Fruit fly (Drosophila melanogaster) whole organism, embryonic: ENCODE measurements around the gene CG34126.
A peak's percentile ranks its signal among the peaks of the same experiment; 100 is the strongest.

Experiments
- Asciz ChIP-seq: fragments of 200-800 bp; sonication (Bioruptor generic); optimal IDR thresholded peaks from 2 replicates; lab custom pipeline; 2017; ENCODE audit warnings: missing biosample characterization, mild to moderate bottlenecking, missing genetic modification characterization, missing genetic modification reagents
- Bteb2 ChIP-seq: fragments of 200-800 bp; sonication (Bioruptor generic); optimal IDR thresholded peaks from 2 replicates; lab custom pipeline; 2016; ENCODE audit warnings: missing biosample characterization, missing genetic modification characterization
- CG10321 ChIP-seq: fragments of 200-800 bp; sonication (Bioruptor generic); IDR thresholded peaks from 2 replicates; pipeline ENCODE4 v1.3.6; 2022; ENCODE audit warnings: missing biosample characterization, missing genetic modification characterization
- CG14014 ChIP-seq: fragments of 200-800 bp; sonication (Bioruptor generic); IDR thresholded peaks from 2 replicates; pipeline ENCODE4 v1.3.6; 2022; ENCODE audit warnings: missing biosample characterization, missing genetic modification characterization
- CG14965 ChIP-seq: fragments of 200-800 bp; sonication (Bioruptor generic); optimal IDR thresholded peaks from 2 replicates; lab custom pipeline; 2016; ENCODE audit warnings: missing biosample characterization, missing genetic modification characterization, borderline replicate concordance
- CG15073 ChIP-seq: fragments of 200-800 bp; sonication (Bioruptor generic); optimal IDR thresholded peaks from 2 replicates; lab custom pipeline; 2016; ENCODE audit warnings: missing biosample characterization, missing genetic modification characterization
- CG15601 ChIP-seq: fragments of 200-800 bp; sonication (Bioruptor generic); optimal IDR thresholded peaks from 3 replicates; lab custom pipeline; 2019; ENCODE audit warnings: missing biosample characterization, mild to moderate bottlenecking, missing genetic modification characterization, moderate library complexity
- CG15696 ChIP-seq: fragments of 200-800 bp; sonication (Bioruptor generic); optimal IDR thresholded peaks from 2 replicates; lab custom pipeline; 2019; ENCODE audit warnings: missing biosample characterization, mild to moderate bottlenecking, missing genetic modification characterization, moderate library complexity
- CG17612 ChIP-seq: fragments of 200-800 bp; sonication (Bioruptor generic); IDR thresholded peaks from 2 replicates; pipeline ENCODE4 v1.3.6; 2022; ENCODE audit warnings: missing biosample characterization, missing genetic modification characterization
- CG18619 ChIP-seq: fragments of 200-800 bp; sonication (Bioruptor generic); optimal IDR thresholded peaks from 3 replicates; lab custom pipeline; 2017; ENCODE audit warnings: missing biosample characterization, mild to moderate bottlenecking, missing genetic modification characterization
- CG30431 ChIP-seq: fragments of 200-800 bp; sonication (Bioruptor generic); optimal IDR thresholded peaks from 2 replicates; lab custom pipeline; 2017; ENCODE audit warnings: missing biosample characterization, missing genetic modification characterization
- CG3281 ChIP-seq: fragments of 200-800 bp; sonication (Bioruptor generic); optimal IDR thresholded peaks from 3 replicates; lab custom pipeline; 2017; ENCODE audit warnings: missing biosample characterization, mild to moderate bottlenecking, missing genetic modification characterization
- CG4360 ChIP-seq: fragments of 200-800 bp; sonication (Bioruptor generic); IDR thresholded peaks from 2 replicates; pipeline ENCODE4 v1.3.6; 2022; ENCODE audit warnings: missing biosample characterization, missing genetic modification characterization
- CG5245 ChIP-seq: fragments of 200-800 bp; sonication (Bioruptor generic); optimal IDR thresholded peaks from 3 replicates; lab custom pipeline; 2016; ENCODE audit warnings: missing biosample characterization, missing genetic modification characterization
- CG6254 ChIP-seq: fragments of 200-800 bp; sonication (Bioruptor generic); optimal IDR thresholded peaks from 3 replicates; lab custom pipeline; 2017; ENCODE audit warnings: mild to moderate bottlenecking, missing biosample characterization, missing genetic modification reagents, missing genetic modification characterization
- CG7928 ChIP-seq: fragments of 200-800 bp; sonication (Bioruptor generic); optimal IDR thresholded peaks from 2 replicates; lab custom pipeline; 2017; ENCODE audit warnings: missing biosample characterization, mild to moderate bottlenecking, missing genetic modification characterization
- CG8924 ChIP-seq: fragments of 200-800 bp; optimal IDR thresholded peaks from 3 replicates; lab custom pipeline; 2019; ENCODE audit warnings: missing biosample characterization, mild to moderate bottlenecking, missing genetic modification characterization, moderate library complexity
- CG8944 ChIP-seq: fragments of 200-800 bp; sonication (Bioruptor generic); optimal IDR thresholded peaks from 3 replicates; lab custom pipeline; 2016; ENCODE audit warnings: missing biosample characterization, missing genetic modification characterization
- Dfd ChIP-seq, 2 experiments: fragments of >200 bp; optimal IDR thresholded peaks; 2 replicates each; lab custom pipeline; 2017; ENCODE audit warnings: missing biosample characterization in 2 of 2, missing genetic modification characterization in 2 of 2
- ERR ChIP-seq: fragments of 200-800 bp; sonication (Bioruptor generic); optimal IDR thresholded peaks from 2 replicates; lab custom pipeline; 2016; ENCODE audit warnings: missing biosample characterization, missing genetic modification characterization
- Elba2 ChIP-seq: fragments of 200-800 bp; sonication (Bioruptor generic); optimal IDR thresholded peaks from 3 replicates; lab custom pipeline; 2016; ENCODE audit warnings: missing biosample characterization, missing genetic modification characterization
- Hey ChIP-seq: fragments of 200-800 bp; sonication (Bioruptor generic); optimal IDR thresholded peaks from 3 replicates; lab custom pipeline; 2018; ENCODE audit warnings: missing biosample characterization, mild to moderate bottlenecking, missing genetic modification characterization
- Hmr ChIP-seq: fragments of 200-800 bp; sonication (Bioruptor generic); optimal IDR thresholded peaks from 3 replicates; lab custom pipeline; 2017; ENCODE audit warnings: mild to moderate bottlenecking, missing biosample characterization, missing genetic modification reagents, missing genetic modification characterization
- Hr78 ChIP-seq, 2 experiments: fragments of 200-800 bp in 1 of 2; fragments of >200 bp in 1 of 2; sonication (Bioruptor generic) in 1 of 2; optimal IDR thresholded peaks; 2 replicates each; lab custom pipeline; 2017 to 2019; ENCODE audit warnings: missing biosample characterization in 2 of 2, missing genetic modification characterization in 2 of 2, mild to moderate bottlenecking in 1 of 2, moderate library complexity in 1 of 2
- Hsf ChIP-seq: fragments of 200-800 bp; sonication (Bioruptor generic); optimal IDR thresholded peaks from 3 replicates; lab custom pipeline; 2016; ENCODE audit warnings: missing biosample characterization, missing genetic modification characterization
- Jarid2 ChIP-seq: fragments of 200-800 bp; sonication (Bioruptor generic); optimal IDR thresholded peaks from 3 replicates; lab custom pipeline; 2017; ENCODE audit warnings: mild to moderate bottlenecking, missing biosample characterization, missing genetic modification reagents, missing genetic modification characterization
- Mrtf ChIP-seq: fragments of 200-800 bp; sonication (Bioruptor generic); IDR thresholded peaks from 3 replicates; pipeline ENCODE4 v1.3.6; 2022; ENCODE audit warnings: missing biosample characterization, missing genetic modification characterization
- Optix ChIP-seq: fragments of 200-800 bp; sonication (Bioruptor generic); IDR thresholded peaks from 3 replicates; pipeline ENCODE4 v1.3.6; 2022; ENCODE audit warnings: missing biosample characterization, missing genetic modification characterization
- Rx ChIP-seq: fragments of 200-800 bp; sonication (Bioruptor generic); IDR thresholded peaks from 2 replicates; pipeline ENCODE4 v1.3.6; 2022; ENCODE audit warnings: missing biosample characterization, missing genetic modification characterization
- aop ChIP-seq: fragments of 200-800 bp; sonication (Bioruptor generic); IDR thresholded peaks from 2 replicates; pipeline ENCODE4 v1.3.6; 2022; ENCODE audit warnings: missing biosample characterization, missing genetic modification characterization
- ara ChIP-seq: fragments of 200-800 bp; sonication (Bioruptor generic); IDR thresholded peaks from 2 replicates; pipeline ENCODE4 v1.3.6; 2022; ENCODE audit warnings: missing biosample characterization, missing genetic modification characterization
- cas ChIP-seq: fragments of 200-800 bp; sonication (Bioruptor generic); IDR thresholded peaks from 2 replicates; pipeline ENCODE4 v1.3.6; 2022; ENCODE audit warnings: missing biosample characterization, missing genetic modification characterization
- cato ChIP-seq: fragments of 200-800 bp; sonication (Bioruptor generic); optimal IDR thresholded peaks from 2 replicates; lab custom pipeline; 2016; ENCODE audit warnings: missing biosample characterization, missing genetic modification characterization, borderline replicate concordance
- chn ChIP-seq: fragments of 200-800 bp; sonication (Bioruptor generic); optimal IDR thresholded peaks from 2 replicates; lab custom pipeline; 2016; ENCODE audit warnings: missing biosample characterization, missing genetic modification characterization
- dimm ChIP-seq: fragments of 200-800 bp; sonication (Bioruptor generic); IDR thresholded peaks from 2 replicates; pipeline ENCODE4 v1.3.6; 2022; ENCODE audit warnings: missing biosample characterization, missing genetic modification characterization
- emc ChIP-seq: fragments of 200-800 bp; sonication (Bioruptor generic); optimal IDR thresholded peaks from 2 replicates; lab custom pipeline; 2016; ENCODE audit warnings: missing biosample characterization, missing genetic modification characterization
- ewg ChIP-seq: fragments of 200-800 bp; sonication (Bioruptor generic); optimal IDR thresholded peaks from 3 replicates; lab custom pipeline; 2017; ENCODE audit warnings: mild to moderate bottlenecking, missing biosample characterization, missing genetic modification reagents, missing genetic modification characterization
- exex ChIP-seq: fragments of 200-800 bp; sonication (Bioruptor generic); optimal IDR thresholded peaks from 4 replicates; lab custom pipeline; 2018; ENCODE audit warnings: missing biosample characterization, mild to moderate bottlenecking, missing genetic modification characterization, moderate library complexity
- fd102C ChIP-seq: fragments of 200-800 bp; sonication (Bioruptor generic); optimal IDR thresholded peaks from 2 replicates; lab custom pipeline; 2018; ENCODE audit warnings: missing biosample characterization, mild to moderate bottlenecking, missing genetic modification characterization, moderate library complexity
- fu2 ChIP-seq: fragments of 200-800 bp; sonication (Bioruptor generic); optimal IDR thresholded peaks from 2 replicates; lab custom pipeline; 2016; ENCODE audit warnings: missing biosample characterization, missing genetic modification characterization
- luna ChIP-seq: fragments of 200-800 bp; sonication (Bioruptor generic); optimal IDR thresholded peaks from 2 replicates; lab custom pipeline; 2016; ENCODE audit warnings: missing biosample characterization, missing genetic modification characterization
- mam ChIP-seq: fragments of 200-800 bp; sonication (Bioruptor generic); optimal IDR thresholded peaks from 3 replicates; lab custom pipeline; 2016; ENCODE audit warnings: missing biosample characterization, missing genetic modification characterization
- nerfin-1 ChIP-seq: fragments of 200-800 bp; sonication (Bioruptor generic); optimal IDR thresholded peaks from 3 replicates; lab custom pipeline; 2019; ENCODE audit warnings: missing biosample characterization, mild to moderate bottlenecking, missing genetic modification characterization, moderate library complexity
- oc ChIP-seq: fragments of 200-800 bp; sonication (Bioruptor generic); optimal IDR thresholded peaks from 2 replicates; lab custom pipeline; 2018; ENCODE audit warnings: missing biosample characterization, mild to moderate bottlenecking, missing genetic modification characterization, moderate library complexity
- pho ChIP-seq: fragments of 200-800 bp; sonication (Bioruptor generic); optimal IDR thresholded peaks from 2 replicates; lab custom pipeline; 2016; ENCODE audit warnings: missing biosample characterization, missing genetic modification characterization
- slbo ChIP-seq: fragments of 200-800 bp; sonication (Bioruptor generic); IDR thresholded peaks from 2 replicates; pipeline ENCODE4 v1.3.6; 2022; ENCODE audit warnings: missing biosample characterization, missing genetic modification characterization
- slp2 ChIP-seq: fragments of 200-800 bp; sonication (Bioruptor generic); optimal IDR thresholded peaks from 2 replicates; lab custom pipeline; 2016; ENCODE audit warnings: missing biosample characterization, missing genetic modification characterization
- stc ChIP-seq: fragments of 200-800 bp; sonication (Bioruptor generic); IDR thresholded peaks from 2 replicates; pipeline ENCODE4 v1.3.6; 2022; ENCODE audit warnings: missing biosample characterization, missing genetic modification characterization
- sug ChIP-seq: fragments of 200-800 bp; optimal IDR thresholded peaks from 2 replicates; lab custom pipeline; 2019; ENCODE audit warnings: missing biosample characterization, mild to moderate bottlenecking, missing genetic modification characterization, moderate library complexity
- tup ChIP-seq: fragments of 200-800 bp; sonication (Bioruptor generic); optimal IDR thresholded peaks from 2 replicates; lab custom pipeline; 2016; ENCODE audit warnings: missing biosample characterization, mild to moderate bottlenecking, missing genetic modification characterization, moderate library complexity

CG34126 gene

dm6 chr2L:5000287-5000871, 19.0 kb downstream of the CG34126 start (continued):
- TF ChIP-seq CG17612 = peak; percentile 40; the same call in 1 of the 2 replicates
- peak; percentile 62 for TF ChIP-seq slp2
- peak; percentile 59 for TF ChIP-seq Bteb2 (GFP tag; lab: Kevin White, UChicago)
- peak; percentile 80 for TF ChIP-seq ara (GFP tag; lab: Robert Waterston, UW)
- peak; percentile 46 for TF ChIP-seq tup (GFP tag; lab: Kevin White, UChicago)
- TF ChIP-seq CG3281 = peak; percentile 88
- TF ChIP-seq oc = peak; percentile 42
- peak; percentile 86 for TF ChIP-seq slbo (GFP tag; lab: Robert Waterston, UW)
- TF ChIP-seq dimm (GFP tag; lab: Robert Waterston, UW) = peak; percentile 67
- TF ChIP-seq fd102C (GFP tag; lab: Kevin White, UChicago) = peak; percentile 83
- TF ChIP-seq fu2 = peak; percentile 62
- peak; percentile 70 for TF ChIP-seq cas
- TF ChIP-seq chn = peak; percentile 79
- peak; percentile 44 for TF ChIP-seq CG8944 (GFP tag; lab: Kevin White, UChicago)
- no peak; the same call in 1 of the 2 replicates for TF ChIP-seq aop (GFP tag; lab: Robert Waterston, UW)
- TF ChIP-seq CG7928 (GFP tag; lab: Kevin White, UChicago) = peak; percentile 53
- TF ChIP-seq CG30431 (GFP tag; lab: Kevin White, UChicago) = peak; percentile 86
- TF ChIP-seq CG4360 (GFP tag; lab: Robert Waterston, UW) = 0 out of 2 replicates have a peak, but pooled peaks have one; percentile 32
- peak; percentile 59 for TF ChIP-seq Asciz
- TF ChIP-seq exex (tag; lab: Kevin White, UChicago) = peak; percentile 33
- TF ChIP-seq CG8924 (tag; lab: Kevin White, UChicago) = peak; percentile 93
- peak; percentile 78 for TF ChIP-seq CG14014 (GFP tag; lab: Robert Waterston, UW)
- TF ChIP-seq stc (GFP tag; lab: Robert Waterston, UW) = peak; percentile 73
- peak; percentile 75 for TF ChIP-seq CG6254
- peak; percentile 74 for TF ChIP-seq Hsf (GFP tag; lab: Kevin White, UChicago)
- peak; percentile 87 for TF ChIP-seq Hmr (GFP tag; lab: Kevin White, UChicago)
- TF ChIP-seq cato (GFP tag; lab: Kevin White, UChicago) = peak; percentile 21
- TF ChIP-seq Jarid2 (GFP tag; lab: Kevin White, UChicago) = peak; percentile 52
- TF ChIP-seq pho (GFP tag; lab: Kevin White, UChicago) = peak; percentile 48
- peak; percentile 17 for TF ChIP-seq Hey (tag; lab: Kevin White, UChicago)
- peak; percentile 54 for TF ChIP-seq ERR (GFP tag; lab: Kevin White, UChicago)
- peak; percentile 38 for TF ChIP-seq emc (GFP tag; lab: Kevin White, UChicago)
- peak; percentile 75 for TF ChIP-seq nerfin-1 (tag; lab: Kevin White, UChicago)
- peak; percentile 74; the same call in 2 of the 3 replicates for TF ChIP-seq Mrtf
- TF ChIP-seq Dfd (GFP tag; optimal IDR thresholded peaks at IDR 0.05; lab: Kevin White, UChicago) = no peak
- TF ChIP-seq ewg (GFP tag; lab: Kevin White, UChicago) = peak; percentile 54
- TF ChIP-seq Rx (GFP tag; lab: Robert Waterston, UW) = peak; percentile 70
- no peak for TF ChIP-seq luna (GFP tag; lab: Kevin White, UChicago)
- no peak for TF ChIP-seq CG14965
- TF ChIP-seq CG18619 = peak; percentile 79
- peak; percentile 54 for TF ChIP-seq Elba2 (GFP tag; lab: Kevin White, UChicago)
- peak in 1 of 2 experiments; percentile 60 for TF ChIP-seq Hr78 (GFP tag; optimal IDR thresholded peaks at IDR 0.05; lab: Kevin White, UChicago)
- TF ChIP-seq Optix (GFP tag; lab: Robert Waterston, UW) = peak; percentile 56; the same call in 2 of the 3 replicates
- TF ChIP-seq sug = peak; percentile 80
- peak; percentile 56 for TF ChIP-seq CG5245
- peak; percentile 79 for TF ChIP-seq CG15601 (tag; lab: Kevin White, UChicago)
- TF ChIP-seq CG10321 = no peak
- no peak for TF ChIP-seq CG15073
- peak; percentile 70 for TF ChIP-seq mam (GFP tag; lab: Kevin White, UChicago)
- TF ChIP-seq CG15696 (tag; lab: Kevin White, UChicago) = peak; percentile 95
